Worm (Caenorhabditis elegans): ENCODE results near the gene R03H10.5.

DNA sequence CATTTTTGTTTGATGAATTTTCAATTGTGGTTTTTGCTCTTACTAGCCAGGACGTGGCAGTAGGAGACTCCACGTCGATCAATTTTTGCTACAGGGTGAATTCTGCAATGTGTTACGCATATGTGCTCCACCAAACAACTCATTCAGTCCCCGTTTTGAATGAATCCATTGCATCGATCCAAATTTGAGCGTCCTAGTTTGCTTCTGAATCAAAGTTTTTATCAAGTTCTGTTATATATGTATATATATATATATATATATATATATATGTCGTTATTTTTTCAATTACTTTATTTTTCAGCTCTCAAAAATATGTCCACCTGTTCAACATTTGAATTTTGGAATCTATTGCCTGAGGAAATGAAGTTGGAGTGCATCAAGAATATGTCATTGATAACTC, 40.7 kb upstream of the R03H10.5 start, which contains the start of gene F31D5.7:
- TF ChIP-seq pes-1 (GFP tag; IDR thresholded peaks at IDR 0.05) (no peak), ama-1 (optimal IDR thresholded peaks at IDR 0.05) (no peak), scrt-1 (GFP tag; IDR thresholded peaks at IDR 0.05) (no peak), F13C5.2 (tag; optimal IDR thresholded peaks at IDR 0.05) (no peak), flt-1 (GFP tag; IDR thresholded peaks at IDR 0.05) (no peak), hmbx-1 (tag; optimal IDR thresholded peaks at IDR 0.05) (no peak)
